Fruit fly (Drosophila melanogaster): ENCODE measurements around the gene RhoL.

The RhoL gene

dm6 chr3R:9515860-9516344 is 13.5 kb upstream of the RhoL start, which contains the start of the genes mRpL47, CG8176 and Kdm3:
Gene mRpL47 (minus strand): TSS chr3R:9515908.
Gene CG8176 (plus strand): TSS chr3R:9516007.
Gene Kdm3 (plus strand): TSS chr3R:9516007.
- TF ChIP-seq ovo (GFP tag; optimal IDR thresholded peaks at IDR 0.05): peak; percentile 1
- TF ChIP-seq CG14711 (tag; optimal IDR thresholded peaks at IDR 0.05): peak; percentile 80
- TF ChIP-seq pad (GFP tag; optimal IDR thresholded peaks at IDR 0.05): peak; percentile 45
- peak; percentile 80 for TF ChIP-seq bab1 (GFP tag; optimal IDR thresholded peaks at IDR 0.05)
- TF ChIP-seq CG11617 (GFP tag; optimal IDR thresholded peaks at IDR 0.05): peak; percentile 73
- peak; percentile 61 for TF ChIP-seq CG7101 (tag; optimal IDR thresholded peaks at IDR 0.05)
- TF ChIP-seq CG33017 (tag; optimal IDR thresholded peaks at IDR 0.05): no peak
- peak; percentile 78 for TF ChIP-seq cic (GFP tag; optimal IDR thresholded peaks at IDR 0.05)
- TF ChIP-seq CG7045 (GFP tag; optimal IDR thresholded peaks at IDR 0.05): peak; percentile 5
- TF ChIP-seq CG12768 (GFP tag; optimal IDR thresholded peaks at IDR 0.05): peak; percentile 22
- peak; percentile 54 for TF ChIP-seq tj (GFP tag; optimal IDR thresholded peaks at IDR 0.05)
- peak; percentile 89 for TF ChIP-seq Mnt (GFP tag; optimal IDR thresholded peaks at IDR 0.05)
- no peak for TF ChIP-seq toe (GFP tag; optimal IDR thresholded peaks at IDR 0.05)
- TF ChIP-seq CG5204 (GFP tag; optimal IDR thresholded peaks at IDR 0.05): no peak
- TF ChIP-seq kay (GFP tag; ENCODE audit: borderline replicate concordance): no peak
- no peak for TF ChIP-seq Hr96 (GFP tag; optimal IDR thresholded peaks at IDR 0.05)
- peak; percentile 37 for TF ChIP-seq Crg-1 (GFP tag; optimal IDR thresholded peaks at IDR 0.05)
- TF ChIP-seq CG1620 (GFP tag; optimal IDR thresholded peaks at IDR 0.05): peak; percentile 86
- peak; percentile 63 for TF ChIP-seq Clk (GFP tag; optimal IDR thresholded peaks at IDR 0.05)
- no peak for TF ChIP-seq cnc (optimal IDR thresholded peaks at IDR 0.05)

dm6 chr3R:9513052-9513420 is 10.7 kb upstream of the RhoL start, which contains the start of the genes Ras85D and Rlb1:
Gene Ras85D (minus strand): TSS chr3R:9513067.
Gene Rlb1 (plus strand): TSS chr3R:9513327.
- peak; percentile 80 for TF ChIP-seq ovo (GFP tag; optimal IDR thresholded peaks at IDR 0.05)
- TF ChIP-seq Clk (GFP tag; optimal IDR thresholded peaks at IDR 0.05): no peak
- peak; percentile 76 for TF ChIP-seq CG7045 (GFP tag; optimal IDR thresholded peaks at IDR 0.05)
- no peak for TF ChIP-seq kay (GFP tag; ENCODE audit: borderline replicate concordance)
- TF ChIP-seq cic (GFP tag; optimal IDR thresholded peaks at IDR 0.05): no peak
- TF ChIP-seq Mnt (GFP tag; optimal IDR thresholded peaks at IDR 0.05): peak; percentile 87
- TF ChIP-seq bab1 (GFP tag; optimal IDR thresholded peaks at IDR 0.05): peak; percentile 65
- peak; percentile 69 for TF ChIP-seq CG14711 (tag; optimal IDR thresholded peaks at IDR 0.05)
- no peak for TF ChIP-seq cnc (optimal IDR thresholded peaks at IDR 0.05)
- peak; percentile 76 for TF ChIP-seq CG11617 (GFP tag; optimal IDR thresholded peaks at IDR 0.05)
- TF ChIP-seq Hr96 (GFP tag; optimal IDR thresholded peaks at IDR 0.05): no peak
- TF ChIP-seq tj (GFP tag; optimal IDR thresholded peaks at IDR 0.05): peak; percentile 46
- peak; percentile 94 for TF ChIP-seq CG1620 (GFP tag; optimal IDR thresholded peaks at IDR 0.05)
- TF ChIP-seq CG33017 (tag; optimal IDR thresholded peaks at IDR 0.05): peak; percentile 49
- peak; percentile 79 for TF ChIP-seq CG7101 (tag; optimal IDR thresholded peaks at IDR 0.05)
- TF ChIP-seq toe (GFP tag; optimal IDR thresholded peaks at IDR 0.05): peak; percentile 97
- TF ChIP-seq pad (GFP tag; optimal IDR thresholded peaks at IDR 0.05): peak; percentile 67
- TF ChIP-seq CG12768 (GFP tag; optimal IDR thresholded peaks at IDR 0.05): peak; percentile 73
- TF ChIP-seq CG5204 (GFP tag; optimal IDR thresholded peaks at IDR 0.05): no peak
- TF ChIP-seq Crg-1 (GFP tag; optimal IDR thresholded peaks at IDR 0.05): peak; percentile 86

dm6 chr3R:9512193-9513051 is 10.0 kb upstream of the RhoL start:
- TF ChIP-seq cnc (optimal IDR thresholded peaks at IDR 0.05) (peak; percentile 70 to 88), CG33017 (tag; optimal IDR thresholded peaks at IDR 0.05) (no peak)

dm6 chr3R:9510070-9510518 is 7.7 kb upstream of the RhoL start, which contains the start of gene rump:
Gene rump (minus strand): TSS chr3R:9510324.
- TF ChIP-seq pad (GFP tag; optimal IDR thresholded peaks at IDR 0.05) (peak; percentile 0), CG7045 (GFP tag; optimal IDR thresholded peaks at IDR 0.05) (no peak), Hr96 (GFP tag; optimal IDR thresholded peaks at IDR 0.05) (no peak), tj (GFP tag; optimal IDR thresholded peaks at IDR 0.05) (peak; percentile 58), kay (GFP tag; ENCODE audit: borderline replicate concordance) (no peak), CG7101 (tag; optimal IDR thresholded peaks at IDR 0.05) (peak; percentile 35), CG12768 (GFP tag; optimal IDR thresholded peaks at IDR 0.05) (no peak), CG5204 (GFP tag; optimal IDR thresholded peaks at IDR 0.05) (no peak), bab1 (GFP tag; optimal IDR thresholded peaks at IDR 0.05) (peak; percentile 76), Crg-1 (GFP tag; optimal IDR thresholded peaks at IDR 0.05) (no peak), toe (GFP tag; optimal IDR thresholded peaks at IDR 0.05) (no peak), Mnt (GFP tag; optimal IDR thresholded peaks at IDR 0.05) (peak; percentile 50), cnc (optimal IDR thresholded peaks at IDR 0.05) (no peak), CG14711 (tag; optimal IDR thresholded peaks at IDR 0.05) (peak; percentile 33), ovo (GFP tag; optimal IDR thresholded peaks at IDR 0.05) (no peak), CG11617 (GFP tag; optimal IDR thresholded peaks at IDR 0.05) (peak; percentile 39), Clk (GFP tag; optimal IDR thresholded peaks at IDR 0.05) (no peak), cic (GFP tag; optimal IDR thresholded peaks at IDR 0.05) (peak; percentile 38), CG1620 (GFP tag; optimal IDR thresholded peaks at IDR 0.05) (no peak)

- peak; percentile 93 for TF ChIP-seq kay (GFP tag; ENCODE audit: borderline replicate concordance)
- TF ChIP-seq CG7101 (tag; optimal IDR thresholded peaks at IDR 0.05): no peak
- no peak for TF ChIP-seq CG33017 (tag; optimal IDR thresholded peaks at IDR 0.05)
- TF ChIP-seq Clk (GFP tag; optimal IDR thresholded peaks at IDR 0.05): no peak
- peak; percentile 50 for TF ChIP-seq CG14711 (tag; optimal IDR thresholded peaks at IDR 0.05)
- no peak for TF ChIP-seq ovo (GFP tag; optimal IDR thresholded peaks at IDR 0.05)
- TF ChIP-seq cic (GFP tag; optimal IDR thresholded peaks at IDR 0.05): no peak
- peak; percentile 38 for TF ChIP-seq Mnt (GFP tag; optimal IDR thresholded peaks at IDR 0.05)
- no peak for TF ChIP-seq Crg-1 (GFP tag; optimal IDR thresholded peaks at IDR 0.05)
- TF ChIP-seq CG11617 (GFP tag; optimal IDR thresholded peaks at IDR 0.05): no peak
- no peak for TF ChIP-seq CG12768 (GFP tag; optimal IDR thresholded peaks at IDR 0.05)
- no peak for TF ChIP-seq Hr96 (GFP tag; optimal IDR thresholded peaks at IDR 0.05)
- no peak for TF ChIP-seq pad (GFP tag; optimal IDR thresholded peaks at IDR 0.05)
- no peak for TF ChIP-seq CG7045 (GFP tag; optimal IDR thresholded peaks at IDR 0.05)
- TF ChIP-seq CG5204 (GFP tag; optimal IDR thresholded peaks at IDR 0.05): no peak
- TF ChIP-seq CG1620 (GFP tag; optimal IDR thresholded peaks at IDR 0.05): no peak
- TF ChIP-seq toe (GFP tag; optimal IDR thresholded peaks at IDR 0.05): no peak
- no peak for TF ChIP-seq cnc (optimal IDR thresholded peaks at IDR 0.05)
- peak; percentile 66 for TF ChIP-seq bab1 (GFP tag; optimal IDR thresholded peaks at IDR 0.05)
- no peak for TF ChIP-seq tj (GFP tag; optimal IDR thresholded peaks at IDR 0.05)
Measured at dm6 chr3R:9504355-9504754, 2.0 kb upstream of the RhoL start, which contains the start of gene CG8149. Gene CG8149 (plus strand): TSS chr3R:9504656.
